Fruit fly (Drosophila melanogaster): ENCODE results near the gene elav.

elav gene

dm6 chrX:523179-523851, at the start of gene elav (continued):
- TF ChIP-seq CG15514 (GFP tag; optimal IDR thresholded peaks at IDR 0.05), result peak; percentile 94
- TF ChIP-seq aop (GFP tag; IDR thresholded peaks at IDR 0.05), result peak; percentile 92
- peak; percentile 91 for TF ChIP-seq eyg (GFP tag; optimal IDR thresholded peaks at IDR 0.05)
- TF ChIP-seq knrl (GFP tag; IDR thresholded peaks at IDR 0.05; ENCODE audit: partially characterized antibody), result no peak
- peak; percentile 98 for TF ChIP-seq CG10462 (GFP tag; optimal IDR thresholded peaks at IDR 0.05)
- TF ChIP-seq CG10543 (GFP tag; optimal IDR thresholded peaks at IDR 0.05), result peak; percentile 100
- peak; percentile 41; the same call in 1 of the 3 replicates for TF ChIP-seq CG34224 (GFP tag; IDR thresholded peaks at IDR 0.05; ENCODE audit: partially characterized antibody)
- TF ChIP-seq CG8290 (GFP tag; optimal IDR thresholded peaks at IDR 0.05), result peak; percentile 98
- peak; percentile 88 to 95 for TF ChIP-seq CG8290 (tag; optimal IDR thresholded peaks at IDR 0.05)
- TF ChIP-seq CG9817 (tag; optimal IDR thresholded peaks at IDR 0.05), result peak; percentile 99
- peak; percentile 87; the same call in 2 of the 3 replicates for TF ChIP-seq sr (GFP tag; IDR thresholded peaks at IDR 0.05)
- peak; percentile 96 for TF ChIP-seq jumu (GFP tag; optimal IDR thresholded peaks at IDR 0.05)
- TF ChIP-seq Oaz (GFP tag; IDR thresholded peaks at IDR 0.05), result peak; percentile 97
- TF ChIP-seq CG10274 (GFP tag; optimal IDR thresholded peaks at IDR 0.05), result peak; percentile 92
- TF ChIP-seq ftz-f1 (GFP tag; optimal IDR thresholded peaks at IDR 0.05), result peak; percentile 84
- TF ChIP-seq CG11398 (GFP tag; optimal IDR thresholded peaks at IDR 0.05), result peak; percentile 81
- no peak for TF ChIP-seq inv (GFP tag; IDR thresholded peaks at IDR 0.05; ENCODE audit: partially characterized antibody)
- TF ChIP-seq CG31441 (GFP tag; IDR thresholded peaks at IDR 0.05), result peak; percentile 99
- TF ChIP-seq CG33213 (GFP tag; optimal IDR thresholded peaks at IDR 0.05), result peak; percentile 93
- peak; percentile 89 for TF ChIP-seq wek (GFP tag; optimal IDR thresholded peaks at IDR 0.05)
- TF ChIP-seq da (GFP tag; optimal IDR thresholded peaks at IDR 0.05), result peak; percentile 67
- peak; percentile 91 for TF ChIP-seq her (GFP tag; optimal IDR thresholded peaks at IDR 0.05)
- peak; percentile 99 for TF ChIP-seq lilli (GFP tag; optimal IDR thresholded peaks at IDR 0.05)
- TF ChIP-seq pum (GFP tag; optimal IDR thresholded peaks at IDR 0.05), result peak; percentile 97
- TF ChIP-seq pb (GFP tag; optimal IDR thresholded peaks at IDR 0.05), result peak; percentile 85
- peak; percentile 99 for TF ChIP-seq CG32767 (GFP tag; IDR thresholded peaks at IDR 0.05)
- peak; percentile 99 for TF ChIP-seq CG12299 (tag; optimal IDR thresholded peaks at IDR 0.05)
- peak; percentile 95 for TF ChIP-seq Bteb2 (GFP tag; optimal IDR thresholded peaks at IDR 0.05)
- TF ChIP-seq Sox100B (GFP tag; optimal IDR thresholded peaks at IDR 0.05), result peak; percentile 98
- TF ChIP-seq CG10147 (GFP tag; optimal IDR thresholded peaks at IDR 0.05), result peak; percentile 99
- peak; percentile 98 for TF ChIP-seq Dek (tag; optimal IDR thresholded peaks at IDR 0.05)
- TF ChIP-seq NK7.1 (GFP tag; optimal IDR thresholded peaks at IDR 0.05), result peak; percentile 94
- peak; percentile 97 for TF ChIP-seq CG17912 (GFP tag; optimal IDR thresholded peaks at IDR 0.05)
- peak; percentile 82 for TF ChIP-seq luna (GFP tag; optimal IDR thresholded peaks at IDR 0.05)
- TF ChIP-seq row (GFP tag; IDR thresholded peaks at IDR 0.05), result peak; percentile 100
- peak; percentile 98 for TF ChIP-seq CG2875 (GFP tag; optimal IDR thresholded peaks at IDR 0.05)
- peak; percentile 99 for TF ChIP-seq CG2678 (tag; optimal IDR thresholded peaks at IDR 0.05)
- peak; percentile 92 for TF ChIP-seq CG31388 (GFP tag; optimal IDR thresholded peaks at IDR 0.05)
- peak; percentile 99 for TF ChIP-seq gcm (GFP tag; optimal IDR thresholded peaks at IDR 0.05)
- peak; percentile 99 for TF ChIP-seq Hsf (GFP tag; optimal IDR thresholded peaks at IDR 0.05)
- peak; percentile 92 for TF ChIP-seq Bdp1 (GFP tag; optimal IDR thresholded peaks at IDR 0.05)
- peak; percentile 99 for TF ChIP-seq CG2712 (tag; optimal IDR thresholded peaks at IDR 0.05)
- peak; percentile 98 for TF ChIP-seq zen (tag; optimal IDR thresholded peaks at IDR 0.05)
- peak; percentile 99 for TF ChIP-seq CG2120 (GFP tag; optimal IDR thresholded peaks at IDR 0.05)
- peak; percentile 55 for TF ChIP-seq Sry-δ (GFP tag; optimal IDR thresholded peaks at IDR 0.05)
- peak; percentile 95 for TF ChIP-seq D19B (GFP tag; optimal IDR thresholded peaks at IDR 0.05)
- peak; percentile 98 for TF ChIP-seq Ada2b (GFP tag; IDR thresholded peaks at IDR 0.05)
- TF ChIP-seq Lpt (GFP tag; optimal IDR thresholded peaks at IDR 0.05), result no peak
- peak; percentile 77 for TF ChIP-seq CTCF (GFP tag; optimal IDR thresholded peaks at IDR 0.05)
- peak; percentile 96 for TF ChIP-seq pho (GFP tag; optimal IDR thresholded peaks at IDR 0.05)
- peak; percentile 77 for TF ChIP-seq bigmax (GFP tag; optimal IDR thresholded peaks at IDR 0.05)

Measured in whole organism, embryonic.